Worm (Caenorhabditis elegans) whole organism, L2 larva: ENCODE results near the gene F13H8.1.

ENCODE experiments used
- F13H6.1 ChIP-seq: sonication (generic microtip); optimal IDR thresholded peaks from 2 replicates; lab custom pipeline; 2016; ENCODE audit warnings: missing genetic modification characterization, missing compliant biosample characterization
- R02D3.7 ChIP-seq: fragments of 150-350 bp; optimal IDR thresholded peaks from 2 replicates; lab custom pipeline; 2014; ENCODE audit warnings: missing biosample characterization, missing genetic modification characterization
- Y55F3AM.14 ChIP-seq: fragments of 200-800 bp; sonication (Bioruptor generic); optimal IDR thresholded peaks from 2 replicates; lab custom pipeline; 2018; ENCODE audit warnings: mild to moderate bottlenecking, missing genetic modification characterization, missing compliant biosample characterization
- ZK546.5 ChIP-seq: sonication (generic microtip); optimal IDR thresholded peaks from 2 replicates; lab custom pipeline; 2017; ENCODE audit warnings: missing biosample characterization, missing genetic modification characterization
- aly-2 ChIP-seq: fragments of 150-350 bp; optimal IDR thresholded peaks from 2 replicates; lab custom pipeline; 2014; ENCODE audit warnings: missing biosample characterization, missing genetic modification characterization
- ama-1 ChIP-seq: fragments of 150-350 bp; optimal IDR thresholded peaks from 2 replicates; lab custom pipeline; 2018; ENCODE audit warnings: inconsistent platforms
- blmp-1 ChIP-seq: sonication (generic microtip); optimal IDR thresholded peaks from 2 replicates; lab custom pipeline; 2017; ENCODE audit warnings: missing genetic modification characterization, mild to moderate bottlenecking, missing compliant biosample characterization, antibody characterized with exemption, moderate library complexity; ENCODE audit not compliant: insufficient read depth
- ceh-16 ChIP-seq: fragments of 150-350 bp; optimal IDR thresholded peaks from 2 replicates; lab custom pipeline; 2014; ENCODE audit warnings: missing biosample characterization, missing genetic modification characterization
- ceh-82 ChIP-seq: fragments of 150-350 bp; optimal IDR thresholded peaks from 2 replicates; lab custom pipeline; 2014; ENCODE audit warnings: missing biosample characterization, missing genetic modification characterization
- dmd-4 ChIP-seq: sonication (generic microtip); optimal IDR thresholded peaks from 2 replicates; lab custom pipeline; 2017; ENCODE audit warnings: missing biosample characterization, missing genetic modification characterization
- egl-27 ChIP-seq: sonication (generic microtip); optimal IDR thresholded peaks from 3 replicates; lab custom pipeline; 2017; ENCODE audit warnings: missing biosample characterization, missing genetic modification reagents, missing genetic modification characterization
- elt-1 ChIP-seq: fragments of 150-350 bp; optimal IDR thresholded peaks from 2 replicates; lab custom pipeline; 2014; ENCODE audit warnings: missing biosample characterization, missing genetic modification characterization
- elt-3 ChIP-seq: sonication (generic microtip); optimal IDR thresholded peaks from 2 replicates; lab custom pipeline; 2017; ENCODE audit warnings: missing biosample characterization, missing genetic modification characterization
- fos-1 ChIP-seq: fragments of 150-350 bp; optimal IDR thresholded peaks from 2 replicates; lab custom pipeline; 2014; ENCODE audit warnings: missing biosample characterization, missing genetic modification characterization
- lin-13 ChIP-seq: fragments of 150-350 bp; optimal IDR thresholded peaks from 2 replicates; lab custom pipeline; 2014; ENCODE audit warnings: missing biosample characterization, missing genetic modification reagents, missing genetic modification characterization
- lin-39 ChIP-seq: fragments of 150-350 bp; optimal IDR thresholded peaks from 2 replicates; lab custom pipeline; 2014; ENCODE audit warnings: missing biosample characterization, missing genetic modification reagents, missing genetic modification characterization
- lsy-2 ChIP-seq, 2 experiments: fragments of 150-350 bp in 1 of 2; sonication (generic microtip) in 1 of 2; optimal IDR thresholded peaks; 2 replicates each; lab custom pipeline; 2014 to 2017; ENCODE audit warnings: missing biosample characterization in 2 of 2, missing genetic modification characterization in 2 of 2
- mab-5 ChIP-seq: fragments of 150-350 bp; optimal IDR thresholded peaks from 2 replicates; lab custom pipeline; 2014; ENCODE audit warnings: missing biosample characterization, missing genetic modification characterization
- mbf-1 ChIP-seq: sonication (generic microtip); optimal IDR thresholded peaks from 2 replicates; lab custom pipeline; 2017; ENCODE audit warnings: missing biosample characterization, missing genetic modification characterization
- nhr-12 ChIP-seq: fragments of 150-350 bp; optimal IDR thresholded peaks from 2 replicates; lab custom pipeline; 2014; ENCODE audit warnings: missing biosample characterization, missing genetic modification characterization
- nhr-129 ChIP-seq: fragments of 150-350 bp; optimal IDR thresholded peaks from 2 replicates; lab custom pipeline; 2014; ENCODE audit warnings: missing biosample characterization, missing genetic modification characterization
- nhr-21 ChIP-seq: fragments of 150-350 bp; optimal IDR thresholded peaks from 2 replicates; lab custom pipeline; 2014; ENCODE audit warnings: missing biosample characterization, missing genetic modification characterization
- nhr-23 ChIP-seq: fragments of 150-350 bp; optimal IDR thresholded peaks from 2 replicates; lab custom pipeline; 2014; ENCODE audit warnings: missing biosample characterization, missing genetic modification reagents, missing genetic modification characterization
- nhr-25 ChIP-seq: fragments of 150-350 bp; sonication (generic microtip); optimal IDR thresholded peaks from 3 replicates; lab custom pipeline; 2014; ENCODE audit warnings: missing biosample characterization, missing genetic modification characterization
- nhr-6 ChIP-seq: fragments of 150-350 bp; optimal IDR thresholded peaks from 2 replicates; lab custom pipeline; 2014; ENCODE audit warnings: missing biosample characterization, missing genetic modification characterization
- nhr-77 ChIP-seq: fragments of 150-350 bp; optimal IDR thresholded peaks from 2 replicates; lab custom pipeline; 2014; ENCODE audit warnings: missing biosample characterization, missing genetic modification characterization
- peb-1 ChIP-seq: fragments of 150-350 bp; optimal IDR thresholded peaks from 2 replicates; lab custom pipeline; 2014; ENCODE audit warnings: missing biosample characterization, missing genetic modification characterization
- sem-4 ChIP-seq: fragments of 150-350 bp; optimal IDR thresholded peaks from 2 replicates; lab custom pipeline; 2014; ENCODE audit warnings: missing biosample characterization, missing genetic modification reagents, missing genetic modification characterization
- sma-3 ChIP-seq: sonication (generic microtip); optimal IDR thresholded peaks from 2 replicates; lab custom pipeline; 2016; ENCODE audit warnings: missing genetic modification reagents, missing genetic modification characterization, missing compliant biosample characterization
- sma-9 ChIP-seq, 2 experiments: fragments of 150-350 bp in 1 of 2; sonication (generic microtip) in 1 of 2; optimal IDR thresholded peaks; 2 replicates each; lab custom pipeline; 2014 to 2016; ENCODE audit warnings: missing genetic modification characterization in 2 of 2, mild to moderate bottlenecking in 1 of 2, missing biosample characterization in 1 of 2, missing compliant biosample characterization in 1 of 2, missing genetic modification reagents in 1 of 2, moderate library complexity in 1 of 2
- unc-62 ChIP-seq: fragments of 150-350 bp; optimal IDR thresholded peaks from 2 replicates; lab custom pipeline; 2014; ENCODE audit warnings: missing biosample characterization, missing genetic modification reagents, missing genetic modification characterization
- ztf-1 ChIP-seq: fragments of 200-800 bp; sonication (Bioruptor generic); conservative IDR thresholded peaks from 2 replicates; pipeline ENCODE4 v1.3.6; 2022; ENCODE audit warnings: missing genetic modification characterization, missing compliant biosample characterization
- ztf-11 ChIP-seq: sonication (generic microtip); optimal IDR thresholded peaks from 2 replicates; lab custom pipeline; 2017; ENCODE audit warnings: missing biosample characterization, missing genetic modification characterization
- ztf-4 ChIP-seq: fragments of 150-350 bp; optimal IDR thresholded peaks from 2 replicates; lab custom pipeline; 2014; ENCODE audit warnings: missing biosample characterization, missing genetic modification characterization

Gene F13H8.1

DNA sequence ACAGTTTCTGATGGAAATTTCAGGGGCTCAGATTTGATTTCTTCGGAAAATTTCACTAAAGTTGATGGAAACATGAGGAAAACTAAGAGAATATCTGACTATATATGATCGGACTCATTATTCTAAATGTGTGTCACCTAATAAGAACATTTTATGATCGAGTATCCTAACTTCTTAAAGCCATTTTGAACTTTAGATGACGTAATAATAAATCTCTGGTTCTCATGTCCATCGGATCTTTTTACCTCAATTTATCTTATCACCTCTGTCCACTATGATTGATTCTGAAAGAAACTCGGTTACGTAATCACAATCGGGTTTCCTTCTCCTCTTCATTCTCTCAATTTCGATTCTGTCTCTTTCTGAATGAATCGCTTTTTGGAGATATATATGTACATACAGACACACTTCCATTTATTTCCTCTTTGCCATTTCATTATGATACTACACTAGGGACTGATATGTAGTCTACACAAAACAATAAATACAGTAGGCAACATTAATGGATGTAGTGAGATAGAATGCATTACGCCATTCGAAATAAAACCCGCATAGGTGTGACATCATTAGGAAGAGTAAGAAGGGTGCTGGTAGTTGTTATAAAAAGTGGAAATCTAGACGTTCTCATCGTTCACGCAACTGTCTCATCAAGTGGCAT lies 25.8 kb upstream of the F13H8.1 start:
- no peak for TF ChIP-seq ceh-16 (tag; lab: Kevin White, UChicago)
- no peak for TF ChIP-seq dmd-4 (tag; lab: Kevin White, UChicago)
- TF ChIP-seq elt-3 (tag; lab: Kevin White, UChicago) = no peak
- TF ChIP-seq mbf-1 = no peak
- no peak for TF ChIP-seq nhr-21 (tag; lab: Kevin White, UChicago)
- no peak for TF ChIP-seq elt-1
- no peak for TF ChIP-seq sem-4
- TF ChIP-seq ztf-11 (tag; lab: Kevin White, UChicago) = no peak
- no peak for TF ChIP-seq egl-27 (tag; lab: Kevin White, UChicago)
- TF ChIP-seq lin-13 = no peak
- TF ChIP-seq ceh-82 (tag; lab: Kevin White, UChicago) = no peak
- no peak for TF ChIP-seq Y55F3AM.14 (GFP tag; lab: Kevin White, UChicago)
- no peak for TF ChIP-seq peb-1
- TF ChIP-seq sma-9 (GFP tag; optimal IDR thresholded peaks at IDR 0.05; lab: Kevin White, UChicago) = no peak
- no peak for TF ChIP-seq sma-9 (tag; optimal IDR thresholded peaks at IDR 0.05; lab: Kevin White, UChicago)
- TF ChIP-seq nhr-12 (tag; lab: Kevin White, UChicago) = no peak
- no peak for TF ChIP-seq unc-62 (GFP tag; lab: Kevin White, UChicago)
- TF ChIP-seq sma-3 (GFP tag; lab: Kevin White, UChicago) = no peak
- TF ChIP-seq nhr-6 (tag; lab: Kevin White, UChicago) = no peak
- no peak for TF ChIP-seq ZK546.5 (tag; lab: Kevin White, UChicago)

ce11 chrII:6259867-6260266 lies 23.3 kb upstream of the F13H8.1 start, which contains the start of gene F13H8.11:
F13H8.11 (minus strand) TSS chrII:6260021.
- TF ChIP-seq R02D3.7 (tag; lab: Kevin White, UChicago) (no peak), fos-1 (peak; percentile 60), nhr-25 (tag; lab: Kevin White, UChicago) (no peak), nhr-129 (tag; lab: Kevin White, UChicago) (no peak), ama-1 (no peak), elt-3 (tag; lab: Kevin White, UChicago) (no peak), sma-9 (GFP tag; optimal IDR thresholded peaks at IDR 0.05; lab: Kevin White, UChicago) (peak; percentile 50), sma-9 (tag; optimal IDR thresholded peaks at IDR 0.05; lab: Kevin White, UChicago) (no peak), nhr-6 (tag; lab: Kevin White, UChicago) (no peak), lin-13 (no peak), nhr-21 (tag; lab: Kevin White, UChicago) (no peak)

DNA sequence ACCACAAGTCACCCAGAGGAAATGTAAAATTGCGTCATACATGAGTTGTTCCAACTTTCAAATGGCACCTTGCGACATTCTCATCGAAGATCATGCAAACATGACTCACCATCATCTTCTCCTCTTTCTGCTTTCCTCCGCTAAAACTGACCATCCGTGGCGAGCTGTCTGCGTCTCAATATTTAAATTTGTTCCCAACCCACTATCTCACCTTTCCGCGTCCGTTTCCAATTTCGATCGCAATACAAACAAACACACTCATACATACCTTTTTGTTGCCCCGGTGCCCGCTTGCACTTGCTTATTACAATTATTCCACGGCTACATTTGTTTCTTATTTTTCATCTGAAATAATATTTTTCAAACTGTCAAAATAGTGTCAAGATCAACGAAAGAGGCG lies 22.5 kb upstream of the F13H8.1 start, which contains the start of gene nmgp-1:
Gene nmgp-1 (plus strand): TSS at position 174 of the 400 bp plus-strand sequence.
- TF ChIP-seq ztf-1 (GFP tag; lab: Robert Waterston, UW) (no peak), fos-1 (peak; percentile 66), nhr-129 (tag; lab: Kevin White, UChicago) (peak; percentile 25)
- TF ChIP-seq, all 48 proteins: peak for 2

ce11 chrII:6262222-6262621 lies 21.0 kb upstream of the F13H8.1 start, which contains the start of gene F13H8.12:
F13H8.12 (plus strand) TSS chrII:6262522.
- no peak for TF ChIP-seq nhr-77 (tag; lab: Kevin White, UChicago)
- no peak for TF ChIP-seq ztf-4 (tag; lab: Kevin White, UChicago)
- no peak for TF ChIP-seq lsy-2 (tag; optimal IDR thresholded peaks at IDR 0.05; lab: Kevin White, UChicago)

ce11 chrII:6263685-6264084 lies 19.5 kb upstream of the F13H8.1 start, which contains the start of gene F13H8.3:
F13H8.3 (plus strand) TSS chrII:6263985.
- TF ChIP-seq sma-3 (GFP tag; lab: Kevin White, UChicago) = no peak
- no peak for TF ChIP-seq F13H6.1 (tag; lab: Kevin White, UChicago)
- TF ChIP-seq ztf-4 (tag; lab: Kevin White, UChicago) = no peak
- TF ChIP-seq, all 48 proteins: peak for 0

ce11 chrII:6267983-6268382 lies 15.2 kb upstream of the F13H8.1 start, which contains the start of gene F13H8.8:
F13H8.8 (minus strand) TSS chrII:6268083.
- TF ChIP-seq Y55F3AM.14 (GFP tag; lab: Kevin White, UChicago) = no peak
- TF ChIP-seq blmp-1 = no peak
- TF ChIP-seq peb-1 = no peak
- no peak for TF ChIP-seq nhr-12 (tag; lab: Kevin White, UChicago)
- TF ChIP-seq sma-3 (GFP tag; lab: Kevin White, UChicago) = no peak
- TF ChIP-seq lin-39 = no peak
- no peak for TF ChIP-seq mab-5
- TF ChIP-seq ama-1 = no peak
- no peak for TF ChIP-seq elt-3 (tag; lab: Kevin White, UChicago)
- no peak for TF ChIP-seq nhr-23 (tag; lab: Kevin White, UChicago)
- no peak for TF ChIP-seq aly-2 (tag; lab: Kevin White, UChicago)
